Fruit fly (Drosophila melanogaster) whole organism, embryonic: ENCODE data around the gene Obp73a.

Source experiments
- Atf3 ChIP-seq: fragments of 200-800 bp; sonication (Bioruptor generic); optimal IDR thresholded peaks from 3 replicates; lab custom pipeline; 2016; ENCODE audit warnings: missing biosample characterization, missing genetic modification characterization
- CG10267 ChIP-seq: fragments of 200-800 bp; sonication (Bioruptor generic); optimal IDR thresholded peaks from 2 replicates; lab custom pipeline; 2018; ENCODE audit warnings: missing biosample characterization, mild to moderate bottlenecking, missing genetic modification characterization, moderate library complexity
- CG10274 ChIP-seq: fragments of 200-800 bp; sonication (Bioruptor generic); optimal IDR thresholded peaks from 3 replicates; lab custom pipeline; 2017; ENCODE audit warnings: missing biosample characterization, mild to moderate bottlenecking, missing genetic modification characterization
- CG10431 ChIP-seq: fragments of 200-800 bp; sonication (Bioruptor generic); optimal IDR thresholded peaks from 3 replicates; lab custom pipeline; 2018; ENCODE audit warnings: missing biosample characterization, mild to moderate bottlenecking, missing genetic modification characterization
- CG10543 ChIP-seq: fragments of 200-800 bp; sonication (Bioruptor generic); optimal IDR thresholded peaks from 3 replicates; lab custom pipeline; 2017; ENCODE audit warnings: missing biosample characterization, mild to moderate bottlenecking, missing genetic modification characterization, moderate library complexity
- CG11398 ChIP-seq: fragments of 200-800 bp; sonication (Bioruptor generic); optimal IDR thresholded peaks from 2 replicates; lab custom pipeline; 2016; ENCODE audit warnings: missing biosample characterization, missing genetic modification characterization
- CG11696 ChIP-seq: fragments of 200-800 bp; sonication (Bioruptor generic); IDR thresholded peaks from 2 replicates; pipeline ENCODE4 v1.3.6; 2022; ENCODE audit warnings: missing biosample characterization, missing genetic modification characterization
- CG1233 ChIP-seq: fragments of 200-800 bp; sonication (Bioruptor generic); optimal IDR thresholded peaks from 4 replicates; lab custom pipeline; 2018; ENCODE audit warnings: missing biosample characterization, mild to moderate bottlenecking, missing genetic modification characterization
- CG13296 ChIP-seq: fragments of 200-800 bp; sonication (Bioruptor generic); optimal IDR thresholded peaks from 3 replicates; lab custom pipeline; 2018; ENCODE audit warnings: missing biosample characterization, mild to moderate bottlenecking, missing genetic modification characterization
- CG13775 ChIP-seq: fragments of 200-800 bp; sonication (Bioruptor generic); optimal IDR thresholded peaks from 3 replicates; lab custom pipeline; 2017; ENCODE audit warnings: missing biosample characterization, mild to moderate bottlenecking, missing genetic modification characterization
- CG14441 ChIP-seq: fragments of 200-800 bp; sonication (Bioruptor generic); IDR thresholded peaks from 2 replicates; pipeline ENCODE4 v1.3.6; 2022; ENCODE audit warnings: missing biosample characterization, missing genetic modification characterization
- CG14860 ChIP-seq: fragments of 200-800 bp; sonication (Bioruptor generic); IDR thresholded peaks from 3 replicates; pipeline ENCODE4 v1.3.6; 2022; ENCODE audit warnings: missing biosample characterization, missing genetic modification characterization; ENCODE audit not compliant: partially characterized antibody
- CG14965 ChIP-seq: fragments of 200-800 bp; sonication (Bioruptor generic); optimal IDR thresholded peaks from 2 replicates; lab custom pipeline; 2016; ENCODE audit warnings: missing biosample characterization, missing genetic modification characterization, borderline replicate concordance
- CG15269 ChIP-seq: fragments of 200-800 bp; sonication (Bioruptor generic); optimal IDR thresholded peaks from 2 replicates; lab custom pipeline; 2018; ENCODE audit warnings: missing biosample characterization, mild to moderate bottlenecking, missing genetic modification characterization, moderate library complexity
- CG17568 ChIP-seq: fragments of 200-800 bp; sonication (Bioruptor generic); optimal IDR thresholded peaks from 2 replicates; lab custom pipeline; 2018; ENCODE audit warnings: missing biosample characterization, mild to moderate bottlenecking, missing genetic modification characterization, moderate library complexity
- CG18476 ChIP-seq: fragments of 200-800 bp; sonication (Bioruptor generic); optimal IDR thresholded peaks from 2 replicates; lab custom pipeline; 2016; ENCODE audit warnings: missing biosample characterization, mild to moderate bottlenecking, missing genetic modification characterization
- CG18599 ChIP-seq: fragments of 200-800 bp; sonication (Bioruptor generic); optimal IDR thresholded peaks from 3 replicates; lab custom pipeline; 2017; ENCODE audit warnings: missing biosample characterization, missing genetic modification characterization, mild to moderate bottlenecking, moderate library complexity, missing genetic modification reagents
- CG2889 ChIP-seq: fragments of 200-800 bp; sonication (Bioruptor generic); IDR thresholded peaks from 3 replicates; pipeline ENCODE4 v1.3.6; 2022; ENCODE audit warnings: missing biosample characterization, missing genetic modification characterization
- CG31224 ChIP-seq: fragments of 200-800 bp; sonication (Bioruptor generic); IDR thresholded peaks from 2 replicates; pipeline ENCODE4 v1.3.6; 2022; ENCODE audit warnings: missing biosample characterization, missing genetic modification characterization
- CG6272 ChIP-seq: fragments of 200-800 bp; sonication (Bioruptor generic); IDR thresholded peaks from 2 replicates; pipeline ENCODE4 v1.3.6; 2022; ENCODE audit warnings: missing biosample characterization, missing genetic modification characterization
- CG6683 ChIP-seq: fragments of 200-800 bp; sonication (Bioruptor generic); optimal IDR thresholded peaks from 2 replicates; lab custom pipeline; 2017; ENCODE audit warnings: missing biosample characterization, mild to moderate bottlenecking, missing genetic modification characterization, missing genetic modification reagents
- CG7745 ChIP-seq: fragments of 200-800 bp; sonication (Bioruptor generic); optimal IDR thresholded peaks from 2 replicates; lab custom pipeline; 2018; ENCODE audit warnings: missing biosample characterization, mild to moderate bottlenecking, missing genetic modification characterization, moderate library complexity
- CG7786 ChIP-seq: fragments of 200-800 bp; sonication (Bioruptor generic); optimal IDR thresholded peaks from 2 replicates; lab custom pipeline; 2016; ENCODE audit warnings: missing biosample characterization, missing genetic modification characterization
- CG8281 ChIP-seq: fragments of 200-800 bp; sonication (Bioruptor generic); optimal IDR thresholded peaks from 2 replicates; lab custom pipeline; 2018; ENCODE audit warnings: missing biosample characterization, mild to moderate bottlenecking, missing genetic modification characterization, moderate library complexity
- CG8924 ChIP-seq: fragments of 200-800 bp; optimal IDR thresholded peaks from 3 replicates; lab custom pipeline; 2019; ENCODE audit warnings: missing biosample characterization, mild to moderate bottlenecking, missing genetic modification characterization, moderate library complexity
- Ets97D ChIP-seq: fragments of 200-800 bp; sonication (Bioruptor generic); optimal IDR thresholded peaks from 3 replicates; lab custom pipeline; 2016; ENCODE audit warnings: missing biosample characterization, missing genetic modification characterization
- Hsf ChIP-seq: fragments of 200-800 bp; sonication (Bioruptor generic); optimal IDR thresholded peaks from 3 replicates; lab custom pipeline; 2016; ENCODE audit warnings: missing biosample characterization, missing genetic modification characterization
- MTF-1 ChIP-seq: fragments of 200-800 bp; sonication (Bioruptor generic); optimal IDR thresholded peaks from 2 replicates; lab custom pipeline; 2018; ENCODE audit warnings: missing biosample characterization, mild to moderate bottlenecking, missing genetic modification characterization, borderline replicate concordance
- Nf-YA ChIP-seq: fragments of 200-800 bp; sonication (Bioruptor generic); IDR thresholded peaks from 2 replicates; pipeline ENCODE4 v1.3.6; 2022; ENCODE audit warnings: missing biosample characterization, missing genetic modification characterization
- PHDP ChIP-seq: fragments of 200-800 bp; sonication (Bioruptor generic); optimal IDR thresholded peaks from 3 replicates; lab custom pipeline; 2018; ENCODE audit warnings: missing biosample characterization, mild to moderate bottlenecking, missing genetic modification characterization, moderate library complexity
- Sry-δ ChIP-seq: fragments of 200-800 bp; sonication (Bioruptor generic); optimal IDR thresholded peaks from 2 replicates; lab custom pipeline; 2016; ENCODE audit warnings: missing biosample characterization, missing genetic modification characterization
- al ChIP-seq: fragments of 200-800 bp; sonication (Bioruptor generic); IDR thresholded peaks from 2 replicates; pipeline ENCODE4 v1.3.6; 2022; ENCODE audit warnings: missing biosample characterization, missing genetic modification characterization
- btn ChIP-seq: fragments of 200-800 bp; sonication (Bioruptor generic); optimal IDR thresholded peaks from 2 replicates; lab custom pipeline; 2016; ENCODE audit warnings: missing biosample characterization, missing genetic modification characterization
- dysf ChIP-seq: fragments of 200-800 bp; sonication (Bioruptor generic); IDR thresholded peaks from 3 replicates; pipeline ENCODE4 v1.3.6; 2022; ENCODE audit warnings: missing biosample characterization, missing genetic modification characterization
- ftz-f1 ChIP-seq: fragments of 200-800 bp; sonication (Bioruptor generic); optimal IDR thresholded peaks from 2 replicates; lab custom pipeline; 2016; ENCODE audit warnings: missing biosample characterization, missing genetic modification characterization
- gcm ChIP-seq: fragments of 200-800 bp; sonication (Bioruptor generic); optimal IDR thresholded peaks from 2 replicates; lab custom pipeline; 2019; ENCODE audit warnings: missing biosample characterization, mild to moderate bottlenecking, missing genetic modification characterization, moderate library complexity
- gsb ChIP-seq: fragments of 200-800 bp; sonication (Bioruptor generic); IDR thresholded peaks from 2 replicates; pipeline ENCODE4 v1.3.6; 2022; ENCODE audit warnings: missing biosample characterization, missing genetic modification characterization
- hth ChIP-seq: fragments of >200 bp; optimal IDR thresholded peaks from 2 replicates; lab custom pipeline; 2017; ENCODE audit warnings: inconsistent platforms
- kah ChIP-seq: fragments of 200-800 bp; sonication (Bioruptor generic); optimal IDR thresholded peaks from 2 replicates; lab custom pipeline; 2018; ENCODE audit warnings: missing biosample characterization, mild to moderate bottlenecking, missing genetic modification characterization
- klu ChIP-seq: fragments of 200-800 bp; sonication (Bioruptor generic); IDR thresholded peaks from 2 replicates; pipeline ENCODE4 v1.3.6; 2022; ENCODE audit warnings: missing biosample characterization, missing genetic modification characterization
- maf-S ChIP-seq: fragments of 200-800 bp; sonication (Bioruptor generic); optimal IDR thresholded peaks from 2 replicates; lab custom pipeline; 2016; ENCODE audit warnings: missing biosample characterization, missing genetic modification characterization
- mam ChIP-seq: fragments of 200-800 bp; sonication (Bioruptor generic); optimal IDR thresholded peaks from 3 replicates; lab custom pipeline; 2016; ENCODE audit warnings: missing biosample characterization, missing genetic modification characterization
- nmo ChIP-seq: fragments of 200-800 bp; sonication (Bioruptor generic); optimal IDR thresholded peaks from 2 replicates; lab custom pipeline; 2018; ENCODE audit warnings: missing biosample characterization, mild to moderate bottlenecking, missing genetic modification characterization, moderate library complexity
- otp ChIP-seq: fragments of 200-800 bp; sonication (Bioruptor generic); IDR thresholded peaks from 3 replicates; pipeline ENCODE4, ENCODE4 v1.3.6; 2022; ENCODE audit warnings: missing biosample characterization, missing genetic modification characterization
- shn ChIP-seq: fragments of 200-800 bp; sonication (Bioruptor generic); optimal IDR thresholded peaks from 3 replicates; lab custom pipeline; 2016; ENCODE audit warnings: missing biosample characterization, missing genetic modification characterization
- sisA ChIP-seq: fragments of 200-800 bp; sonication (Bioruptor generic); IDR thresholded peaks from 2 replicates; pipeline ENCODE4 v1.3.6; 2022; ENCODE audit warnings: missing biosample characterization, missing genetic modification characterization
- toy ChIP-seq: fragments of 200-800 bp; sonication (Bioruptor generic); IDR thresholded peaks from 2 replicates; pipeline ENCODE4 v1.3.6; 2022; ENCODE audit warnings: missing biosample characterization, missing genetic modification characterization
- ttk ChIP-seq: fragments of 200-800 bp; sonication (Bioruptor generic); IDR thresholded peaks from 2 replicates; pipeline ENCODE4 v2.1.2; 2022; ENCODE audit warnings: missing biosample characterization, missing genetic modification characterization
- zfh1 ChIP-seq: fragments of 200-800 bp; sonication (Bioruptor generic); IDR thresholded peaks from 3 replicates; pipeline ENCODE4 v1.3.6; 2022; ENCODE audit warnings: missing biosample characterization, missing genetic modification characterization

Gene Obp73a

dm6 chr3L:17003251-17004171 is 59.4 kb downstream of the Obp73a start (continued):
- TF ChIP-seq btn (GFP tag; lab: Kevin White, UChicago), result no peak
- no peak for TF ChIP-seq gcm
- TF ChIP-seq CG10267 (tag; lab: Kevin White, UChicago), result no peak
- no peak for TF ChIP-seq CG1233 (GFP tag; lab: Kevin White, UChicago)
- 0 out of 2 replicates have a peak, but pooled peaks have one; percentile 32 for TF ChIP-seq CG11696 (GFP tag; lab: Robert Waterston, UW)
- no peak for TF ChIP-seq Sry-δ (GFP tag; lab: Kevin White, UChicago)
- no peak for TF ChIP-seq CG18476 (GFP tag; lab: Kevin White, UChicago)
- TF ChIP-seq otp, result 0 out of 3 replicates have a peak, but pooled peaks have one; percentile 30
- no peak for TF ChIP-seq CG6272 (GFP tag; lab: Robert Waterston, UW)
- no peak for TF ChIP-seq shn (GFP tag; lab: Kevin White, UChicago)
- TF ChIP-seq CG15269 (tag; lab: Kevin White, UChicago), result no peak
- no peak for TF ChIP-seq CG10274 (GFP tag; lab: Kevin White, UChicago)
- TF ChIP-seq CG31224, result peak; percentile 5; the same call in 1 of the 2 replicates
- no peak; the same call in 1 of the 2 replicates for TF ChIP-seq gsb (GFP tag; lab: Robert Waterston, UW)
- no peak for TF ChIP-seq ttk (GFP tag; lab: Robert Waterston, UW)
- TF ChIP-seq CG13296 (GFP tag; lab: Kevin White, UChicago), result peak; percentile 48
- no peak for TF ChIP-seq kah
- no peak for TF ChIP-seq maf-S (GFP tag; lab: Kevin White, UChicago)
- TF ChIP-seq Nf-YA (GFP tag; lab: Robert Waterston, UW), result no peak; the same call in 1 of the 2 replicates
- TF ChIP-seq CG10543 (GFP tag; lab: Kevin White, UChicago), result peak; percentile 95
- TF ChIP-seq hth (lab: Kevin White, UChicago), result no peak
- no peak for TF ChIP-seq al (GFP tag; lab: Robert Waterston, UW)
- TF ChIP-seq ftz-f1 (GFP tag; lab: Kevin White, UChicago), result no peak
- TF ChIP-seq Hsf (GFP tag; lab: Kevin White, UChicago), result no peak
- no peak for TF ChIP-seq zfh1
- no peak for TF ChIP-seq CG8924 (tag; lab: Kevin White, UChicago)
- TF ChIP-seq CG14441 (GFP tag; lab: Robert Waterston, UW), result no peak
- TF ChIP-seq CG14860 (GFP tag; lab: Robert Waterston, UW), result no peak
- peak; percentile 7 for TF ChIP-seq CG6683 (GFP tag; lab: Kevin White, UChicago)
- no peak for TF ChIP-seq klu (GFP tag; lab: Robert Waterston, UW)
- TF ChIP-seq CG18599 (GFP tag; lab: Kevin White, UChicago), result peak; percentile 12
- no peak for TF ChIP-seq CG8281
- no peak for TF ChIP-seq CG11398
- no peak for TF ChIP-seq CG7745 (tag; lab: Kevin White, UChicago)
- no peak for TF ChIP-seq CG14965 (GFP tag; lab: Kevin White, UChicago)
- TF ChIP-seq CG2889, result no peak
- TF ChIP-seq toy (GFP tag; lab: Robert Waterston, UW), result no peak
- TF ChIP-seq Atf3, result no peak
- TF ChIP-seq mam (GFP tag; lab: Kevin White, UChicago), result no peak
- no peak for TF ChIP-seq CG13775
- no peak for TF ChIP-seq sisA
- TF ChIP-seq Ets97D (GFP tag; lab: Kevin White, UChicago), result no peak
- no peak for TF ChIP-seq dysf (GFP tag; lab: Robert Waterston, UW)
- TF ChIP-seq CG10431 (GFP tag; lab: Kevin White, UChicago), result no peak
- TF ChIP-seq CG17568, result peak; percentile 42
- TF ChIP-seq MTF-1, result no peak
- no peak for TF ChIP-seq CG7786 (GFP tag; lab: Kevin White, UChicago)
- TF ChIP-seq PHDP (tag; lab: Kevin White, UChicago), result no peak
- no peak for TF ChIP-seq nmo (GFP tag; lab: Kevin White, UChicago)
